Comparison of ENCODE assay signal across 4 worm cellular contexts in genomic region chrIV:12425595-12425994, ce11.
TF ChIP-seq lines count a peak whose summit lies in the region.

No protein-coding gene starts in this region.

TF ChIP-seq in whole organism, L1 larva, 84 proteins besides CTCF, POLR2A, EP300 and RAD21:
- no peak for TF ChIP-seq efl-1 (optimal IDR thresholded peaks at IDR 0.05; lab: Kevin White, UChicago)
- peak in 1 of 2 experiments; percentile 56 for TF ChIP-seq efl-1 (GFP tag; optimal IDR thresholded peaks at IDR 0.05 in 1 of 2; lab: Kevin White, UChicago)
- TF ChIP-seq lin-14 (GFP tag; optimal IDR thresholded peaks at IDR 0.05; lab: Kevin White, UChicago), result peak; percentile 68
- no peak for TF ChIP-seq skn-1 (tag; optimal IDR thresholded peaks at IDR 0.05; lab: Kevin White, UChicago)

TF ChIP-seq in whole organism, L2 larva, 48 proteins besides CTCF, POLR2A, EP300 and RAD21:
- no peak for TF ChIP-seq nhr-12 (tag; optimal IDR thresholded peaks at IDR 0.05; lab: Kevin White, UChicago)
- TF ChIP-seq skn-1 (tag; optimal IDR thresholded peaks at IDR 0.05; lab: Kevin White, UChicago), result no peak
- TF ChIP-seq nhr-237 (tag; optimal IDR thresholded peaks at IDR 0.05; lab: Kevin White, UChicago), result no peak
- peak; percentile 9 for TF ChIP-seq C34F6.9 (tag; optimal IDR thresholded peaks at IDR 0.05; lab: Kevin White, UChicago)
- no peak for TF ChIP-seq snpc-4 (tag; optimal IDR thresholded peaks at IDR 0.05; lab: Kevin White, UChicago)
- TF ChIP-seq ceh-16 (tag; optimal IDR thresholded peaks at IDR 0.05; lab: Kevin White, UChicago), result no peak
- TF ChIP-seq fos-1 (tag; optimal IDR thresholded peaks at IDR 0.05; lab: Kevin White, UChicago), result no peak
- no peak for TF ChIP-seq nhr-6 (tag; optimal IDR thresholded peaks at IDR 0.05; lab: Kevin White, UChicago)
- no peak for TF ChIP-seq nhr-77 (tag; optimal IDR thresholded peaks at IDR 0.05; lab: Kevin White, UChicago)
- TF ChIP-seq aly-2 (tag; optimal IDR thresholded peaks at IDR 0.05; lab: Kevin White, UChicago), result no peak
- TF ChIP-seq unc-39 (tag; optimal IDR thresholded peaks at IDR 0.05; lab: Kevin White, UChicago), result no peak
- TF ChIP-seq crh-2 (tag; optimal IDR thresholded peaks at IDR 0.05; lab: Kevin White, UChicago), result no peak
- no peak for TF ChIP-seq ZK546.5 (tag; optimal IDR thresholded peaks at IDR 0.05; lab: Kevin White, UChicago)
- no peak for TF ChIP-seq nhr-25 (tag; optimal IDR thresholded peaks at IDR 0.05; lab: Kevin White, UChicago)
- peak in 1 of 2 experiments; percentile 5 for TF ChIP-seq lsy-2 (tag; optimal IDR thresholded peaks at IDR 0.05; lab: Kevin White, UChicago)
- TF ChIP-seq peb-1 (tag; optimal IDR thresholded peaks at IDR 0.05; lab: Kevin White, UChicago), result no peak
- no peak for TF ChIP-seq F13H6.1 (tag; optimal IDR thresholded peaks at IDR 0.05; lab: Kevin White, UChicago)
- peak; percentile 26 for TF ChIP-seq mab-5 (tag; optimal IDR thresholded peaks at IDR 0.05; lab: Kevin White, UChicago)
- TF ChIP-seq egl-27 (tag; optimal IDR thresholded peaks at IDR 0.05; lab: Kevin White, UChicago), result no peak
- TF ChIP-seq elt-1 (tag; optimal IDR thresholded peaks at IDR 0.05; lab: Kevin White, UChicago), result no peak
- TF ChIP-seq R02D3.7 (tag; optimal IDR thresholded peaks at IDR 0.05; lab: Kevin White, UChicago), result no peak
- no peak for TF ChIP-seq sem-4 (tag; optimal IDR thresholded peaks at IDR 0.05; lab: Kevin White, UChicago)
- peak in 1 of 2 experiments; percentile 59 for TF ChIP-seq mdl-1 (tag; optimal IDR thresholded peaks at IDR 0.05; lab: Kevin White, UChicago)
- no peak for TF ChIP-seq ztf-4 (tag; optimal IDR thresholded peaks at IDR 0.05; lab: Kevin White, UChicago)
- TF ChIP-seq nhr-21 (tag; optimal IDR thresholded peaks at IDR 0.05; lab: Kevin White, UChicago), result no peak
- no peak for TF ChIP-seq blmp-1 (tag; optimal IDR thresholded peaks at IDR 0.05; lab: Kevin White, UChicago; ENCODE audit: insufficient read depth)
- TF ChIP-seq unc-62 (GFP tag; optimal IDR thresholded peaks at IDR 0.05; lab: Kevin White, UChicago), result peak; percentile 44
- TF ChIP-seq ztf-11 (tag; optimal IDR thresholded peaks at IDR 0.05; lab: Kevin White, UChicago), result no peak

TF ChIP-seq in whole organism, L3 larva, 47 proteins besides CTCF, POLR2A, EP300 and RAD21:
- TF ChIP-seq pha-4 (tag; optimal IDR thresholded peaks at IDR 0.05; lab: Kevin White, UChicago) (no peak), lin-39 (tag; optimal IDR thresholded peaks at IDR 0.05; lab: Kevin White, UChicago) (peak; percentile 87), lsy-12 (tag; optimal IDR thresholded peaks at IDR 0.05; lab: Kevin White, UChicago) (no peak), ceh-16 (tag; optimal IDR thresholded peaks at IDR 0.05; lab: Kevin White, UChicago) (no peak), nfya-1 (tag; optimal IDR thresholded peaks at IDR 0.05; lab: Kevin White, UChicago; ENCODE audit: insufficient read depth) (peak; percentile 55), unc-62 (GFP tag; optimal IDR thresholded peaks at IDR 0.05; lab: Kevin White, UChicago) (peak; percentile 67)

TF ChIP-seq in whole organism, L4 larva, 104 proteins besides CTCF, POLR2A, EP300 and RAD21:
- TF ChIP-seq ceh-20 (GFP tag; IDR thresholded peaks at IDR 0.05; lab: Robert Waterston, UW), result peak; percentile 76
- TF ChIP-seq lin-39 (tag; optimal IDR thresholded peaks at IDR 0.05; lab: Kevin White, UChicago), result no peak
- TF ChIP-seq hlh-30 (tag; optimal IDR thresholded peaks at IDR 0.05; lab: Kevin White, UChicago; ENCODE audit: insufficient read depth), result peak; percentile 53
- no peak for TF ChIP-seq dve-1 (tag; optimal IDR thresholded peaks at IDR 0.05; lab: Kevin White, UChicago; ENCODE audit: insufficient read depth)
- TF ChIP-seq snpc-1.2 (GFP tag; IDR thresholded peaks at IDR 0.05; lab: Robert Waterston, UW), result no peak
- TF ChIP-seq T20F7.1 (GFP tag; optimal IDR thresholded peaks at IDR 0.05; lab: Kevin White, UChicago), result no peak
- no peak for TF ChIP-seq nhr-77 (tag; optimal IDR thresholded peaks at IDR 0.05; lab: Kevin White, UChicago)
- no peak for TF ChIP-seq nhr-48 (tag; optimal IDR thresholded peaks at IDR 0.05; lab: Kevin White, UChicago)
- TF ChIP-seq Y75B8A.6 (GFP tag; IDR thresholded peaks at IDR 0.05; lab: Robert Waterston, UW), result no peak
- no peak for TF ChIP-seq mdl-1 (tag; optimal IDR thresholded peaks at IDR 0.05; lab: Kevin White, UChicago)
- TF ChIP-seq cey-2 (tag; optimal IDR thresholded peaks at IDR 0.05; lab: Kevin White, UChicago; ENCODE audit: borderline replicate concordance, insufficient read depth), result no peak
- no peak for TF ChIP-seq sdz-12 (GFP tag; optimal IDR thresholded peaks at IDR 0.05; lab: Kevin White, UChicago)
- peak in 1 of 2 experiments; percentile 97 for TF ChIP-seq unc-62 (GFP tag; optimal IDR thresholded peaks at IDR 0.05 in 1 of 2; lab: Kevin White, UChicago)
- no peak for TF ChIP-seq unc-62 (tag; optimal IDR thresholded peaks at IDR 0.05; lab: Kevin White, UChicago)
- TF ChIP-seq lin-29 (GFP tag; IDR thresholded peaks at IDR 0.05; lab: Robert Waterston, UW), result no peak
- no peak for TF ChIP-seq nhr-111 (GFP tag; optimal IDR thresholded peaks at IDR 0.05; lab: Kevin White, UChicago)
- TF ChIP-seq vab-7 (GFP tag; IDR thresholded peaks at IDR 0.05; lab: Robert Waterston, UW), result 0 out of 2 replicates have a peak, but pooled peaks have one; percentile 45
- no peak for TF ChIP-seq nhr-11 (tag; optimal IDR thresholded peaks at IDR 0.05; lab: Kevin White, UChicago)
- TF ChIP-seq ceh-44 (GFP tag; IDR thresholded peaks at IDR 0.05; lab: Robert Waterston, UW), result no peak
- no peak for TF ChIP-seq pqm-1 (tag; optimal IDR thresholded peaks at IDR 0.05; lab: Kevin White, UChicago)
- no peak for TF ChIP-seq nhr-41 (GFP tag; IDR thresholded peaks at IDR 0.05; lab: Robert Waterston, UW)
- peak; percentile 93 for TF ChIP-seq aha-1 (tag; lab: Kevin White, UChicago)
- no peak for TF ChIP-seq aly-2 (tag; optimal IDR thresholded peaks at IDR 0.05; lab: Kevin White, UChicago)
- 0 out of 2 replicates have a peak, but pooled peaks have one; percentile 11 for TF ChIP-seq mdt-29 (GFP tag; IDR thresholded peaks at IDR 0.05; lab: Robert Waterston, UW)
- TF ChIP-seq madf-9 (GFP tag; conservative IDR thresholded peaks at IDR 0.05; lab: Robert Waterston, UW), result no peak
- TF ChIP-seq spr-3 (GFP tag; optimal IDR thresholded peaks at IDR 0.05; lab: Kevin White, UChicago), result no peak
- peak; percentile 9 for TF ChIP-seq mep-1 (tag; optimal IDR thresholded peaks at IDR 0.05; lab: Kevin White, UChicago)
- TF ChIP-seq nhr-25 (tag; optimal IDR thresholded peaks at IDR 0.05; lab: Kevin White, UChicago; ENCODE audit: borderline replicate concordance, insufficient read depth), result no peak
- no peak for TF ChIP-seq hif-1 (tag; optimal IDR thresholded peaks at IDR 0.05; lab: Kevin White, UChicago)
- no peak for TF ChIP-seq T26A8.4 (GFP tag; IDR thresholded peaks at IDR 0.05; lab: Robert Waterston, UW)

Comparison
In these comparisons a context has a peak if more than half of its experiments do, and no peak if none do; other contexts are left out.
1. Of the 29 proteins assayed by ChIP-seq in both whole organism, L4 larva and whole organism, L1 larva: peak only in whole organism, L4 larva: aha-1 and mep-1; only in whole organism, L1 larva: none; in both: none; in neither: 26; mixed calls (peak in some experiments, not most) for 1.